Fruit fly (Drosophila melanogaster): ENCODE results near the gene AkhR.

dm6 chr2L:6686612-6687011, 29.4 kb downstream of the AkhR start, which contains the start of gene CG11327:
- TF ChIP-seq insv (optimal IDR thresholded peaks at IDR 0.05) (no peak), h (optimal IDR thresholded peaks at IDR 0.05) (no peak), Sin3A (optimal IDR thresholded peaks at IDR 0.05) (no peak), ttk (optimal IDR thresholded peaks at IDR 0.05) (no peak), Myc (optimal IDR thresholded peaks at IDR 0.05) (no peak), psq (optimal IDR thresholded peaks at IDR 0.05) (no peak)
